Fruit fly (Drosophila melanogaster) whole organism, prepupa: Measurements from ENCODE around the gene CG15742.

Source experiments
- Blimp-1 ChIP-seq: fragments of 200-800 bp; sonication (Bioruptor generic); optimal IDR thresholded peaks from 3 replicates; lab custom pipeline; 2017; ENCODE audit warnings: missing biosample characterization, missing genetic modification characterization, mild to moderate bottlenecking, moderate library complexity, missing genetic modification reagents
- CG10631 ChIP-seq: fragments of 200-800 bp; sonication (Bioruptor generic); optimal IDR thresholded peaks from 2 replicates; lab custom pipeline; 2016; ENCODE audit warnings: missing biosample characterization, missing genetic modification characterization
- CG10669 ChIP-seq: fragments of 200-800 bp; sonication (Bioruptor generic); optimal IDR thresholded peaks from 3 replicates; lab custom pipeline; 2018; ENCODE audit warnings: missing biosample characterization, mild to moderate bottlenecking, missing genetic modification characterization, moderate library complexity
- CG11762 ChIP-seq: fragments of 200-800 bp; sonication (Bioruptor generic); optimal IDR thresholded peaks from 3 replicates; lab custom pipeline; 2016; ENCODE audit warnings: missing biosample characterization, missing genetic modification characterization; ENCODE audit not compliant: insufficient read depth
- CG11902 ChIP-seq: fragments of 200-800 bp; sonication (Bioruptor generic); optimal IDR thresholded peaks from 3 replicates; lab custom pipeline; 2016; ENCODE audit warnings: missing biosample characterization, missing genetic modification characterization
- CG15336 ChIP-seq: fragments of 200-800 bp; sonication (Bioruptor generic); IDR thresholded peaks from 2 replicates; pipeline ENCODE4 v1.3.6; 2022; ENCODE audit warnings: missing biosample characterization, missing genetic modification characterization
- CG1621 ChIP-seq: fragments of 200-800 bp; sonication (Bioruptor generic); optimal IDR thresholded peaks from 3 replicates; lab custom pipeline; 2018; ENCODE audit warnings: missing biosample characterization, mild to moderate bottlenecking, missing genetic modification characterization
- CG3032 ChIP-seq: fragments of 200-800 bp; optimal IDR thresholded peaks from 2 replicates; lab custom pipeline; 2019; ENCODE audit warnings: missing biosample characterization, mild to moderate bottlenecking, missing genetic modification characterization, moderate library complexity
- CG31627 ChIP-seq: fragments of 200-800 bp; sonication (Bioruptor generic); optimal IDR thresholded peaks from 3 replicates; lab custom pipeline; 2016; ENCODE audit warnings: missing biosample characterization, missing genetic modification characterization
- CG32006 ChIP-seq: fragments of 200-800 bp; sonication (Bioruptor generic); optimal IDR thresholded peaks from 3 replicates; lab custom pipeline; 2017; ENCODE audit warnings: missing biosample characterization, mild to moderate bottlenecking, missing genetic modification characterization
- CG34406 ChIP-seq: fragments of 200-800 bp; sonication (Bioruptor generic); optimal IDR thresholded peaks from 3 replicates; lab custom pipeline; 2016; ENCODE audit warnings: missing biosample characterization, missing genetic modification characterization
- CG3919 ChIP-seq: fragments of 200-800 bp; sonication (Bioruptor generic); optimal IDR thresholded peaks from 3 replicates; lab custom pipeline; 2016; ENCODE audit warnings: missing biosample characterization, missing genetic modification characterization
- CG4318 ChIP-seq: fragments of 200-800 bp; sonication (Bioruptor generic); optimal IDR thresholded peaks from 3 replicates; lab custom pipeline; 2017; ENCODE audit warnings: missing biosample characterization, mild to moderate bottlenecking, missing genetic modification characterization
- CG6163 ChIP-seq: fragments of 200-800 bp; sonication (Bioruptor generic); IDR thresholded peaks from 3 replicates; pipeline ENCODE4 v1.3.6; 2022; ENCODE audit warnings: missing biosample characterization, missing genetic modification characterization
- CG6792 ChIP-seq: fragments of 200-800 bp; sonication (Bioruptor generic); optimal IDR thresholded peaks from 3 replicates; lab custom pipeline; 2016; ENCODE audit warnings: missing biosample characterization, missing genetic modification characterization
- CG6808 ChIP-seq: fragments of 200-800 bp; sonication (Bioruptor generic); optimal IDR thresholded peaks from 3 replicates; lab custom pipeline; 2017; ENCODE audit warnings: missing biosample characterization, missing genetic modification characterization, mild to moderate bottlenecking, moderate library complexity, missing genetic modification reagents
- CG6854 ChIP-seq: fragments of 200-800 bp; sonication (Bioruptor generic); optimal IDR thresholded peaks from 2 replicates; lab custom pipeline; 2017; ENCODE audit warnings: missing biosample characterization, mild to moderate bottlenecking, missing genetic modification characterization
- CG8119 ChIP-seq: fragments of 200-800 bp; sonication (Bioruptor generic); IDR thresholded peaks from 3 replicates; pipeline ENCODE4 v1.3.6; 2022; ENCODE audit warnings: missing biosample characterization, missing genetic modification characterization
- CG8319 ChIP-seq: fragments of 200-800 bp; sonication (Bioruptor generic); optimal IDR thresholded peaks from 3 replicates; lab custom pipeline; 2016; ENCODE audit warnings: missing biosample characterization, missing genetic modification characterization
- CG8632 ChIP-seq: fragments of 200-800 bp; sonication (Bioruptor generic); optimal IDR thresholded peaks from 3 replicates; lab custom pipeline; 2016; ENCODE audit warnings: missing biosample characterization, missing genetic modification characterization
- CG9139 ChIP-seq: fragments of 200-800 bp; sonication (Bioruptor generic); optimal IDR thresholded peaks from 3 replicates; lab custom pipeline; 2017; ENCODE audit warnings: missing biosample characterization, mild to moderate bottlenecking, missing genetic modification characterization
- Eip75B ChIP-seq: fragments of 200-800 bp; sonication (Bioruptor generic); optimal IDR thresholded peaks from 3 replicates; lab custom pipeline; 2016; ENCODE audit warnings: missing biosample characterization, missing genetic modification characterization
- Eip78C ChIP-seq: fragments of 200-800 bp; sonication (Bioruptor generic); peaks from one replicate; lab custom pipeline; 2016; ENCODE audit warnings: missing biosample characterization, missing genetic modification characterization
- Eip93F ChIP-seq: fragments of 200-800 bp; sonication (Bioruptor generic); optimal IDR thresholded peaks from 2 replicates; lab custom pipeline; 2016; ENCODE audit warnings: missing biosample characterization, mild to moderate bottlenecking, missing genetic modification characterization
- Ets96B ChIP-seq: fragments of 200-800 bp; optimal IDR thresholded peaks from 2 replicates; lab custom pipeline; 2019; ENCODE audit warnings: missing biosample characterization, mild to moderate bottlenecking, missing genetic modification characterization, moderate library complexity
- Gug ChIP-seq: fragments of 200-800 bp; sonication (Bioruptor generic); IDR thresholded peaks from 2 replicates; pipeline ENCODE4 v1.3.6; 2022; ENCODE audit warnings: missing biosample characterization, missing genetic modification characterization
- Hr38 ChIP-seq: sonication (Bioruptor generic); optimal IDR thresholded peaks from 2 replicates; lab custom pipeline; 2016; ENCODE audit warnings: missing biosample characterization, missing genetic modification characterization
- Hr39 ChIP-seq: fragments of 200-800 bp; sonication (Bioruptor generic); optimal IDR thresholded peaks from 2 replicates; lab custom pipeline; 2016; ENCODE audit warnings: missing biosample characterization, missing genetic modification characterization
- Lpt ChIP-seq: fragments of 200-800 bp; sonication (Bioruptor generic); optimal IDR thresholded peaks from 3 replicates; lab custom pipeline; 2016; ENCODE audit warnings: missing biosample characterization, missing genetic modification characterization
- Met ChIP-seq: fragments of 200-800 bp; sonication (Bioruptor generic); optimal IDR thresholded peaks from 3 replicates; lab custom pipeline; 2016; ENCODE audit warnings: missing biosample characterization, missing genetic modification characterization
- OdsH ChIP-seq: fragments of 200-800 bp; sonication (Bioruptor generic); optimal IDR thresholded peaks from 3 replicates; lab custom pipeline; 2016; ENCODE audit warnings: missing biosample characterization, missing genetic modification characterization
- Sox15 ChIP-seq: fragments of 200-800 bp; sonication (Bioruptor generic); optimal IDR thresholded peaks from 3 replicates; lab custom pipeline; 2016; ENCODE audit warnings: missing biosample characterization, missing genetic modification characterization
- achi ChIP-seq: fragments of 200-800 bp; sonication (Bioruptor generic); optimal IDR thresholded peaks from 3 replicates; lab custom pipeline; 2016; ENCODE audit warnings: missing biosample characterization, missing genetic modification characterization
- acj6 ChIP-seq: fragments of 200-800 bp; sonication (Bioruptor generic); optimal IDR thresholded peaks from 3 replicates; lab custom pipeline; 2016; ENCODE audit warnings: missing biosample characterization, missing genetic modification characterization
- cyc ChIP-seq: fragments of 200-800 bp; sonication (Bioruptor generic); optimal IDR thresholded peaks from 3 replicates; lab custom pipeline; 2016; ENCODE audit warnings: missing biosample characterization, missing genetic modification characterization
- dsx ChIP-seq: fragments of 200-800 bp; optimal IDR thresholded peaks from 3 replicates; lab custom pipeline; 2019; ENCODE audit warnings: missing biosample characterization, mild to moderate bottlenecking, missing genetic modification characterization, moderate library complexity; ENCODE audit not compliant: poor library complexity, severe bottlenecking
- eg ChIP-seq: fragments of 200-800 bp; sonication (Bioruptor generic); IDR thresholded peaks from 3 replicates; pipeline ENCODE4 v1.3.6; 2022; ENCODE audit warnings: missing biosample characterization, missing genetic modification characterization
- esn ChIP-seq: fragments of 200-800 bp; sonication (Bioruptor generic); optimal IDR thresholded peaks from 2 replicates; lab custom pipeline; 2016; ENCODE audit warnings: missing biosample characterization, mild to moderate bottlenecking, missing genetic modification characterization, moderate library complexity
- fd59A ChIP-seq: fragments of 200-800 bp; sonication (Bioruptor generic); optimal IDR thresholded peaks from 2 replicates; lab custom pipeline; 2017; ENCODE audit warnings: missing biosample characterization, mild to moderate bottlenecking, missing genetic modification characterization, missing genetic modification reagents
- fd85E ChIP-seq: fragments of 200-800 bp; sonication (Bioruptor generic); optimal IDR thresholded peaks from 3 replicates; lab custom pipeline; 2016; ENCODE audit warnings: missing biosample characterization, missing genetic modification characterization
- fkh ChIP-seq: fragments of 200-800 bp; sonication (Bioruptor generic); optimal IDR thresholded peaks from 3 replicates; lab custom pipeline; 2017; ENCODE audit warnings: missing biosample characterization, mild to moderate bottlenecking, missing genetic modification characterization, moderate library complexity
- lz ChIP-seq: fragments of 200-800 bp; sonication (Bioruptor generic); optimal IDR thresholded peaks from 3 replicates; lab custom pipeline; 2016; ENCODE audit warnings: missing biosample characterization, missing genetic modification characterization
- net ChIP-seq: fragments of 200-800 bp; sonication (Bioruptor generic); optimal IDR thresholded peaks from 3 replicates; lab custom pipeline; 2016; ENCODE audit warnings: missing biosample characterization, missing genetic modification characterization
- pdm3 ChIP-seq: fragments of 200-800 bp; sonication (Bioruptor generic); optimal IDR thresholded peaks from 3 replicates; lab custom pipeline; 2016; ENCODE audit warnings: missing biosample characterization, missing genetic modification characterization
- salr ChIP-seq, 2 experiments: fragments of 200-800 bp; sonication (Bioruptor generic); optimal IDR thresholded peaks; 3 replicates each; lab custom pipeline; 2016 to 2018; ENCODE audit warnings: missing biosample characterization in 2 of 2, missing genetic modification characterization in 2 of 2, mild to moderate bottlenecking in 1 of 2
- ss ChIP-seq, 2 experiments: fragments of 200-800 bp; sonication (Bioruptor generic); optimal IDR thresholded peaks; 2 replicates in 1 of 2; 3 replicates in 1 of 2; lab custom pipeline; 2017 to 2018; ENCODE audit warnings: mild to moderate bottlenecking in 2 of 2, missing biosample characterization in 2 of 2, missing genetic modification characterization in 2 of 2, moderate library complexity in 1 of 2
- svp ChIP-seq: fragments of 200-800 bp; sonication (Bioruptor generic); peaks from one replicate; lab custom pipeline; 2016; ENCODE audit warnings: missing biosample characterization, missing genetic modification characterization
- topi ChIP-seq: fragments of 200-800 bp; sonication (Bioruptor generic); optimal IDR thresholded peaks from 3 replicates; lab custom pipeline; 2016; ENCODE audit warnings: missing biosample characterization, missing genetic modification characterization
- vri ChIP-seq: fragments of 200-800 bp; sonication (Bioruptor generic); optimal IDR thresholded peaks from 3 replicates; lab custom pipeline; 2016; ENCODE audit warnings: missing biosample characterization, mild to moderate bottlenecking, missing genetic modification characterization

Gene CG15742

dm6 chrX:13233811-13234737 is 24.2 kb downstream of the CG15742 start:
- TF ChIP-seq fd59A (GFP tag; lab: Kevin White, UChicago), result peak; percentile 77
- TF ChIP-seq Lpt (GFP tag; lab: Kevin White, UChicago), result peak; percentile 62
- peak; percentile 68 for TF ChIP-seq CG34406 (GFP tag; lab: Kevin White, UChicago)
- TF ChIP-seq svp (GFP tag; lab: Kevin White, UChicago), result peak; percentile 90
- peak; percentile 39 for TF ChIP-seq Eip93F (GFP tag; lab: Kevin White, UChicago)
- TF ChIP-seq CG6808, result peak; percentile 90
- TF ChIP-seq Met, result peak; percentile 76
- peak; percentile 54 for TF ChIP-seq net
- peak; percentile 95 for TF ChIP-seq dsx (GFP tag; lab: Kevin White, UChicago)
- peak; percentile 73 for TF ChIP-seq vri (GFP tag; lab: Kevin White, UChicago)
- peak; percentile 75 for TF ChIP-seq achi
- TF ChIP-seq CG31627 (GFP tag; lab: Kevin White, UChicago), result peak; percentile 67
- TF ChIP-seq CG6854 (GFP tag; lab: Kevin White, UChicago), result no peak
- peak; percentile 47 for TF ChIP-seq CG11902
- peak; percentile 49 for TF ChIP-seq CG4318 (GFP tag; lab: Kevin White, UChicago)
- TF ChIP-seq OdsH (GFP tag; lab: Kevin White, UChicago), result peak; percentile 76
- peak; percentile 92 for TF ChIP-seq ss (GFP tag; optimal IDR thresholded peaks at IDR 0.05; lab: Kevin White, UChicago)
- peak; percentile 62 for TF ChIP-seq CG6792 (GFP tag; lab: Kevin White, UChicago)
- peak; percentile 85 for TF ChIP-seq Eip75B (GFP tag; lab: Kevin White, UChicago)
- TF ChIP-seq CG32006 (GFP tag; lab: Kevin White, UChicago), result peak; percentile 63
- peak; percentile 45 for TF ChIP-seq CG8319 (GFP tag; lab: Kevin White, UChicago)
- TF ChIP-seq salr (GFP tag; optimal IDR thresholded peaks at IDR 0.05; lab: Kevin White, UChicago), result peak; percentile 39 to 61
- peak; percentile 78 for TF ChIP-seq topi (GFP tag; lab: Kevin White, UChicago)
- peak; percentile 56; the same call in 1 of the 2 replicates for TF ChIP-seq Gug (GFP tag; lab: Robert Waterston, UW)
- no peak for TF ChIP-seq Hr38 (GFP tag; lab: Kevin White, UChicago)
- TF ChIP-seq CG15336, result peak; percentile 54
- peak; percentile 88 for TF ChIP-seq Ets96B (tag; lab: Kevin White, UChicago)
- peak; percentile 42 for TF ChIP-seq fkh (GFP tag; lab: Kevin White, UChicago)
- TF ChIP-seq CG1621 (tag; lab: Kevin White, UChicago), result peak; percentile 69
- TF ChIP-seq CG11762 (GFP tag; lab: Kevin White, UChicago), result peak; percentile 74
- peak; percentile 86 for TF ChIP-seq acj6
- peak; percentile 91 for TF ChIP-seq CG6163 (GFP tag; lab: Robert Waterston, UW)
- peak; percentile 80 for TF ChIP-seq CG3919
- peak; percentile 63; the same call in 2 of the 3 replicates for TF ChIP-seq CG8119 (GFP tag; lab: Robert Waterston, UW)
- TF ChIP-seq CG3032 (tag; lab: Kevin White, UChicago), result peak; percentile 88
- TF ChIP-seq pdm3, result peak; percentile 79
- peak; percentile 96 for TF ChIP-seq Eip78C (GFP tag; lab: Kevin White, UChicago)
- TF ChIP-seq Sox15, result peak; percentile 60
- peak; percentile 80 for TF ChIP-seq CG10669
- TF ChIP-seq lz (GFP tag; lab: Kevin White, UChicago), result peak; percentile 74
- TF ChIP-seq cyc (GFP tag; lab: Kevin White, UChicago), result peak; percentile 81
- no peak for TF ChIP-seq fd85E
- peak; percentile 72 for TF ChIP-seq eg (GFP tag; lab: Robert Waterston, UW)
- TF ChIP-seq Blimp-1 (GFP tag; lab: Kevin White, UChicago), result peak; percentile 53
- TF ChIP-seq CG10631 (GFP tag; lab: Kevin White, UChicago), result peak; percentile 77
- peak; percentile 74 for TF ChIP-seq esn (GFP tag; lab: Kevin White, UChicago)
- TF ChIP-seq Hr39, result peak; percentile 71
- TF ChIP-seq CG9139 (GFP tag; lab: Kevin White, UChicago), result peak; percentile 88
- TF ChIP-seq CG8632, result peak; percentile 79
